Worm (Caenorhabditis elegans): ENCODE data around the gene hda-11.

- TF ChIP-seq ztf-11 (tag; optimal IDR thresholded peaks at IDR 0.05), result no peak
- TF ChIP-seq F13H6.1 (tag; optimal IDR thresholded peaks at IDR 0.05), result no peak
- TF ChIP-seq skn-1 (tag; optimal IDR thresholded peaks at IDR 0.05), result no peak
- no peak for TF ChIP-seq ZK546.5 (tag; optimal IDR thresholded peaks at IDR 0.05)
Observed at ce11 chrV:10557094-10557493, 31.1 kb downstream of the hda-11 start.
